Worm (Caenorhabditis elegans) whole organism, L4 larva: Measurements from ENCODE around the gene arrd-24.

Experiments
- ama-1 ChIP-seq: fragments of 150-350 bp; optimal IDR thresholded peaks from 2 replicates; lab custom pipeline; 2014; ENCODE audit warnings: inconsistent platforms, mixed read lengths
- dmd-9 ChIP-seq: fragments of 200-800 bp; sonication (Bioruptor generic); IDR thresholded peaks from 2 replicates; pipeline ENCODE4 v1.3.6; 2022; ENCODE audit warnings: missing genetic modification reagents, missing genetic modification characterization, missing compliant biosample characterization
- zag-1 ChIP-seq: fragments of 150-350 bp; optimal IDR thresholded peaks from 2 replicates; lab custom pipeline; 2014; ENCODE audit warnings: missing biosample characterization, missing genetic modification characterization

DNA sequence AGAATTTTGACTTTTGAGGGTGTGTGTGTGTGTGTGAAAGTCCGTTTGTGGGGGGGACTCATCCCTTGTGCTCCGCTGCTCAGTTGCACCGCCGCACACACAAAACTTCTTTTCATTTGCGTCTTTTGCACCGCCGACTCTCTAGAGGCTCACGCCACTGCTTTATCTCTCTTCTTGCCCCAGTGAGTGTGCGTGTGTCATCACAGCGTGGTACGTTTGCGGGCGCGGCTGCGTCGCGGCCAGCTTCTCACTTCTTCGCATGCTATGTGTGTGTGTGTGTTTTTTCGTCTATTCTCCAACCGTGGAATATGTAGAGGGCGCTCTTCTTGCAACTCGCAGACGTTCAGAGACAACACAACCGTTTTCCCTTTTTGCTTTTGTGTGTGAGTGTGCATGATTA is 34.8 kb downstream of the arrd-24 start:
- no peak for TF ChIP-seq dmd-9 (GFP tag; lab: Robert Waterston, UW)
- TF ChIP-seq zag-1: no peak
- TF ChIP-seq ama-1: no peak
